Fruit fly (Drosophila melanogaster) whole organism, embryonic: ENCODE data around the gene mTerf3.
A peak's percentile ranks its signal among the peaks of the same experiment; 100 is the strongest.

Experiments used
- Atf6 ChIP-seq: fragments of 200-800 bp; sonication (Bioruptor generic); IDR thresholded peaks from 2 replicates; pipeline ENCODE4 v1.3.6; 2022; ENCODE audit warnings: missing biosample characterization, missing genetic modification characterization
- B-H1 ChIP-seq: fragments of 200-800 bp; sonication (Bioruptor generic); IDR thresholded peaks from 3 replicates; pipeline ENCODE4 v1.3.6; 2022; ENCODE audit warnings: missing biosample characterization, missing genetic modification characterization
- CG11093 ChIP-seq: fragments of 200-800 bp; sonication (Bioruptor generic); IDR thresholded peaks from 3 replicates; pipeline ENCODE4 v1.3.6; 2022; ENCODE audit warnings: missing biosample characterization, missing genetic modification characterization
- CG11398 ChIP-seq: fragments of 200-800 bp; sonication (Bioruptor generic); optimal IDR thresholded peaks from 2 replicates; lab custom pipeline; 2016; ENCODE audit warnings: missing biosample characterization, missing genetic modification characterization
- CG15514 ChIP-seq: fragments of 200-800 bp; sonication (Bioruptor generic); optimal IDR thresholded peaks from 3 replicates; lab custom pipeline; 2017; ENCODE audit warnings: missing biosample characterization, missing genetic modification characterization, mild to moderate bottlenecking, moderate library complexity, missing genetic modification reagents
- CG3065 ChIP-seq: fragments of 200-800 bp; sonication (Bioruptor generic); optimal IDR thresholded peaks from 2 replicates; lab custom pipeline; 2016; ENCODE audit warnings: missing biosample characterization, missing genetic modification characterization
- CG34376 ChIP-seq: fragments of 200-800 bp; sonication (Bioruptor generic); optimal IDR thresholded peaks from 2 replicates; lab custom pipeline; 2018; ENCODE audit warnings: missing biosample characterization, mild to moderate bottlenecking, missing genetic modification characterization
- CG3847 ChIP-seq: fragments of 200-800 bp; sonication (Bioruptor generic); IDR thresholded peaks from 2 replicates; pipeline ENCODE4 v1.3.6; 2022; ENCODE audit warnings: missing biosample characterization, missing genetic modification characterization
- CG4360 ChIP-seq: fragments of 200-800 bp; sonication (Bioruptor generic); IDR thresholded peaks from 2 replicates; pipeline ENCODE4 v1.3.6; 2022; ENCODE audit warnings: missing biosample characterization, missing genetic modification characterization
- CG5245 ChIP-seq: fragments of 200-800 bp; sonication (Bioruptor generic); optimal IDR thresholded peaks from 3 replicates; lab custom pipeline; 2016; ENCODE audit warnings: missing biosample characterization, missing genetic modification characterization
- CG6254 ChIP-seq: fragments of 200-800 bp; sonication (Bioruptor generic); optimal IDR thresholded peaks from 3 replicates; lab custom pipeline; 2017; ENCODE audit warnings: mild to moderate bottlenecking, missing biosample characterization, missing genetic modification reagents, missing genetic modification characterization
- CG6683 ChIP-seq: fragments of 200-800 bp; sonication (Bioruptor generic); optimal IDR thresholded peaks from 2 replicates; lab custom pipeline; 2017; ENCODE audit warnings: missing biosample characterization, mild to moderate bottlenecking, missing genetic modification characterization, missing genetic modification reagents
- CG7839 ChIP-seq: fragments of 200-800 bp; sonication (Bioruptor generic); optimal IDR thresholded peaks from 3 replicates; lab custom pipeline; 2018; ENCODE audit warnings: missing biosample characterization, mild to moderate bottlenecking, missing genetic modification characterization, moderate library complexity
- CG7963 ChIP-seq: fragments of 200-800 bp; sonication (Bioruptor generic); IDR thresholded peaks from 3 replicates; pipeline ENCODE4 v1.3.6; 2022; ENCODE audit warnings: missing biosample characterization, missing genetic modification characterization; ENCODE audit not compliant: partially characterized antibody
- CG8089 ChIP-seq: fragments of 200-800 bp; sonication (Bioruptor generic); optimal IDR thresholded peaks from 3 replicates; lab custom pipeline; 2016; ENCODE audit warnings: missing biosample characterization, missing genetic modification characterization
- CG8290 ChIP-seq, 3 experiments: fragments of 200-800 bp; sonication (Bioruptor generic); optimal IDR thresholded peaks; 2 replicates each; lab custom pipeline; 2016 to 2019; ENCODE audit warnings: missing biosample characterization in 3 of 3, missing genetic modification characterization in 3 of 3, mild to moderate bottlenecking in 2 of 3, moderate library complexity in 1 of 3
- CG9727 ChIP-seq: fragments of 200-800 bp; sonication (Bioruptor generic); optimal IDR thresholded peaks from 3 replicates; lab custom pipeline; 2017; ENCODE audit warnings: missing biosample characterization, mild to moderate bottlenecking, missing genetic modification characterization
- CG9817 ChIP-seq: fragments of 200-800 bp; sonication (Bioruptor generic); optimal IDR thresholded peaks from 2 replicates; lab custom pipeline; 2018; ENCODE audit warnings: missing biosample characterization, mild to moderate bottlenecking, missing genetic modification characterization, moderate library complexity
- CG9932 ChIP-seq: fragments of 200-800 bp; sonication (Bioruptor generic); IDR thresholded peaks from 2 replicates; pipeline ENCODE4 v1.3.6; 2022; ENCODE audit warnings: missing biosample characterization, missing genetic modification characterization
- Chrac-16 ChIP-seq: fragments of 200-800 bp; sonication (Bioruptor generic); optimal IDR thresholded peaks from 3 replicates; lab custom pipeline; 2016; ENCODE audit warnings: missing biosample characterization, missing genetic modification characterization
- CrebB ChIP-seq: fragments of 200-800 bp; sonication (Bioruptor generic); optimal IDR thresholded peaks from 3 replicates; lab custom pipeline; 2018; ENCODE audit warnings: missing biosample characterization, mild to moderate bottlenecking, missing genetic modification characterization
- ERR ChIP-seq: fragments of 200-800 bp; sonication (Bioruptor generic); optimal IDR thresholded peaks from 2 replicates; lab custom pipeline; 2016; ENCODE audit warnings: missing biosample characterization, missing genetic modification characterization
- Eip74EF ChIP-seq, 2 experiments: fragments of 200-800 bp in 1 of 2; fragments of >200 bp in 1 of 2; sonication (Bioruptor generic) in 1 of 2; optimal IDR thresholded peaks; 2 replicates each; lab custom pipeline; 2017 to 2019; ENCODE audit warnings: missing biosample characterization in 2 of 2, missing genetic modification characterization in 2 of 2, mild to moderate bottlenecking in 1 of 2, moderate library complexity in 1 of 2
- Hmr ChIP-seq: fragments of 200-800 bp; sonication (Bioruptor generic); optimal IDR thresholded peaks from 3 replicates; lab custom pipeline; 2017; ENCODE audit warnings: mild to moderate bottlenecking, missing biosample characterization, missing genetic modification reagents, missing genetic modification characterization
- Hr39 ChIP-seq: fragments of >200 bp; optimal IDR thresholded peaks from 2 replicates; lab custom pipeline; 2017
- Jarid2 ChIP-seq: fragments of 200-800 bp; sonication (Bioruptor generic); optimal IDR thresholded peaks from 3 replicates; lab custom pipeline; 2017; ENCODE audit warnings: mild to moderate bottlenecking, missing biosample characterization, missing genetic modification reagents, missing genetic modification characterization
- NK7.1 ChIP-seq: fragments of 200-800 bp; sonication (Bioruptor generic); optimal IDR thresholded peaks from 3 replicates; lab custom pipeline; 2016; ENCODE audit warnings: missing biosample characterization, missing genetic modification characterization
- Oli ChIP-seq: fragments of 200-800 bp; sonication (Bioruptor generic); optimal IDR thresholded peaks from 2 replicates; lab custom pipeline; 2018; ENCODE audit warnings: missing biosample characterization, mild to moderate bottlenecking, missing genetic modification characterization, moderate library complexity
- Sin3A ChIP-seq: fragments of >200 bp; optimal IDR thresholded peaks from 2 replicates; lab custom pipeline; 2018
- Sox100B ChIP-seq: fragments of 200-800 bp; sonication (Bioruptor generic); optimal IDR thresholded peaks from 3 replicates; lab custom pipeline; 2018; ENCODE audit warnings: missing biosample characterization, mild to moderate bottlenecking, missing genetic modification characterization
- Sry-δ ChIP-seq: fragments of 200-800 bp; sonication (Bioruptor generic); optimal IDR thresholded peaks from 2 replicates; lab custom pipeline; 2016; ENCODE audit warnings: missing biosample characterization, missing genetic modification characterization
- cad ChIP-seq: fragments of >200 bp; optimal IDR thresholded peaks from 2 replicates; lab custom pipeline; 2017; ENCODE audit warnings: missing biosample characterization, missing genetic modification characterization
- chinmo ChIP-seq: fragments of 200-800 bp; sonication (Bioruptor generic); IDR thresholded peaks from 4 replicates; pipeline ENCODE4 v1.3.6; 2022; ENCODE audit warnings: missing biosample characterization, missing genetic modification characterization; ENCODE audit not compliant: partially characterized antibody
- dmrt99B ChIP-seq: fragments of 200-800 bp; sonication (Bioruptor generic); optimal IDR thresholded peaks from 2 replicates; lab custom pipeline; 2018; ENCODE audit warnings: missing biosample characterization, mild to moderate bottlenecking, missing genetic modification characterization, moderate library complexity
- eyg ChIP-seq: fragments of 200-800 bp; sonication (Bioruptor generic); optimal IDR thresholded peaks from 3 replicates; lab custom pipeline; 2016; ENCODE audit warnings: missing biosample characterization, missing genetic modification characterization
- gce ChIP-seq: fragments of 200-800 bp; sonication (Bioruptor generic); IDR thresholded peaks from 3 replicates; pipeline ENCODE4 v1.3.6; 2022; ENCODE audit warnings: missing biosample characterization, missing genetic modification characterization
- gem ChIP-seq: fragments of 200-800 bp; sonication (Bioruptor generic); optimal IDR thresholded peaks from 2 replicates; lab custom pipeline; 2019; ENCODE audit warnings: missing biosample characterization, mild to moderate bottlenecking, missing genetic modification characterization, moderate library complexity
- gro ChIP-seq: fragments of 200-800 bp; sonication (Bioruptor generic); optimal IDR thresholded peaks from 2 replicates; lab custom pipeline; 2016; ENCODE audit warnings: missing biosample characterization, missing genetic modification characterization
- hkb ChIP-seq, 2 experiments: fragments of 200-800 bp in 1 of 2; fragments of >200 bp in 1 of 2; sonication (Bioruptor generic) in 1 of 2; IDR thresholded peaks in 1 of 2; optimal IDR thresholded peaks in 1 of 2; 2 replicates each; pipeline versions ENCODE4 v1.3.6 to Lab custom; 2017 to 2022; ENCODE audit warnings: missing biosample characterization in 1 of 2, missing genetic modification characterization in 1 of 2
- klu ChIP-seq: fragments of 200-800 bp; sonication (Bioruptor generic); IDR thresholded peaks from 2 replicates; pipeline ENCODE4 v1.3.6; 2022; ENCODE audit warnings: missing biosample characterization, missing genetic modification characterization
- lov ChIP-seq, 2 experiments: fragments of 200-800 bp in 1 of 2; fragments of >200 bp in 1 of 2; sonication (Bioruptor generic) in 1 of 2; IDR thresholded peaks in 1 of 2; optimal IDR thresholded peaks in 1 of 2; 2 replicates in 1 of 2; 3 replicates in 1 of 2; pipeline versions ENCODE4 v1.3.6 to Lab custom; 2017 to 2022; ENCODE audit warnings: missing biosample characterization in 1 of 2, missing genetic modification characterization in 1 of 2
- mirr ChIP-seq: fragments of 200-800 bp; sonication (Bioruptor generic); optimal IDR thresholded peaks from 3 replicates; lab custom pipeline; 2018; ENCODE audit warnings: missing biosample characterization, mild to moderate bottlenecking, missing genetic modification characterization
- sc ChIP-seq, 3 experiments: fragments of >200 bp in 2 of 3; fragments of 200-800 bp in 1 of 3; sonication (Bioruptor generic) in 1 of 3; optimal IDR thresholded peaks; 2 replicates in 2 of 3; 3 replicates in 1 of 3; lab custom pipeline; 2017; ENCODE audit warnings: mild to moderate bottlenecking in 1 of 3, missing biosample characterization in 1 of 3, missing genetic modification characterization in 1 of 3, missing genetic modification reagents in 1 of 3
- scrt ChIP-seq: fragments of 200-800 bp; sonication (Bioruptor generic); optimal IDR thresholded peaks from 2 replicates; lab custom pipeline; 2018; ENCODE audit warnings: missing biosample characterization, mild to moderate bottlenecking, missing genetic modification characterization, moderate library complexity
- slp2 ChIP-seq: fragments of 200-800 bp; sonication (Bioruptor generic); optimal IDR thresholded peaks from 2 replicates; lab custom pipeline; 2016; ENCODE audit warnings: missing biosample characterization, missing genetic modification characterization
- so ChIP-seq: fragments of 200-800 bp; sonication (Bioruptor generic); IDR thresholded peaks from 3 replicates; pipeline ENCODE4 v1.3.6; 2022; ENCODE audit warnings: missing biosample characterization, missing genetic modification characterization
- tll ChIP-seq, 2 experiments: fragments of 200-800 bp in 1 of 2; fragments of >200 bp in 1 of 2; sonication (Bioruptor generic) in 1 of 2; optimal IDR thresholded peaks; 2 replicates each; lab custom pipeline; 2017 to 2019; ENCODE audit warnings: missing biosample characterization in 2 of 2, missing genetic modification characterization in 2 of 2, mild to moderate bottlenecking in 1 of 2, moderate library complexity in 1 of 2

The mTerf3 gene

dm6 chr3L:20517897-20518804 is 2.4 kb downstream of the mTerf3 start (continued):
- TF ChIP-seq CG6254 (GFP tag; lab: Kevin White, UChicago) (no peak), Sin3A (no peak), sc (optimal IDR thresholded peaks at IDR 0.05; lab: Kevin White, UChicago) (no peak), sc (GFP tag; optimal IDR thresholded peaks at IDR 0.05; lab: Kevin White, UChicago) (no peak), Sox100B (GFP tag; lab: Kevin White, UChicago) (peak; percentile 10), so (GFP tag; lab: Robert Waterston, UW) (peak; percentile 37; the same call in 1 of the 3 replicates), CG6683 (GFP tag; lab: Kevin White, UChicago) (no peak), Oli (peak; percentile 41), dmrt99B (tag; lab: Kevin White, UChicago) (peak; percentile 39), CG9817 (tag; lab: Kevin White, UChicago) (no peak), CG8290 (GFP tag; optimal IDR thresholded peaks at IDR 0.05; lab: Kevin White, UChicago) (no peak), CG8290 (tag; optimal IDR thresholded peaks at IDR 0.05; lab: Kevin White, UChicago) (no peak), mirr (peak; percentile 15), Jarid2 (GFP tag; lab: Kevin White, UChicago) (no peak), gce (no peak), gem (peak; percentile 68), CG15514 (GFP tag; lab: Kevin White, UChicago) (no peak), Hmr (GFP tag; lab: Kevin White, UChicago) (peak; percentile 30), klu (GFP tag; lab: Robert Waterston, UW) (no peak), scrt (GFP tag; lab: Kevin White, UChicago) (no peak), CG34376 (GFP tag; lab: Kevin White, UChicago) (no peak), CG9727 (GFP tag; lab: Kevin White, UChicago) (peak; percentile 13), CG7839 (tag; lab: Kevin White, UChicago) (peak; percentile 32), cad (GFP tag; lab: Kevin White, UChicago) (no peak), CG9932 (GFP tag; lab: Robert Waterston, UW) (peak; percentile 52), CrebB (tag; lab: Kevin White, UChicago) (peak; percentile 18), CG3065 (GFP tag; lab: Kevin White, UChicago) (no peak), tll (GFP tag; optimal IDR thresholded peaks at IDR 0.05; lab: Kevin White, UChicago) (no peak), lov (optimal IDR thresholded peaks at IDR 0.05; lab: Kevin White, UChicago) (no peak), lov (GFP tag; IDR thresholded peaks at IDR 0.05; lab: Robert Waterston, UW) (no peak), gro (no peak), CG7963 (GFP tag; lab: Robert Waterston, UW) (no peak), NK7.1 (GFP tag; lab: Kevin White, UChicago) (peak; percentile 22), chinmo (GFP tag; lab: Robert Waterston, UW) (no peak), slp2 (GFP tag; lab: Kevin White, UChicago) (peak; percentile 51), CG8089 (GFP tag; lab: Kevin White, UChicago) (no peak), CG5245 (GFP tag; lab: Kevin White, UChicago) (no peak), hkb (optimal IDR thresholded peaks at IDR 0.05; lab: Kevin White, UChicago) (no peak), hkb (GFP tag; IDR thresholded peaks at IDR 0.05; lab: Robert Waterston, UW) (peak; percentile 67; the same call in 1 of the 2 replicates), eyg (GFP tag; lab: Kevin White, UChicago) (no peak), Atf6 (GFP tag; lab: Robert Waterston, UW) (no peak), ERR (GFP tag; lab: Kevin White, UChicago) (no peak), CG11093 (GFP tag; lab: Robert Waterston, UW) (no peak), CG11398 (GFP tag; lab: Kevin White, UChicago) (no peak), CG3847 (GFP tag; lab: Robert Waterston, UW) (no peak), Sry-δ (no peak), Hr39 (lab: Kevin White, UChicago) (no peak), B-H1 (GFP tag; lab: Robert Waterston, UW) (no peak), CG4360 (GFP tag; lab: Robert Waterston, UW) (no peak), Chrac-16 (GFP tag; lab: Kevin White, UChicago) (peak; percentile 15), Eip74EF (GFP tag; optimal IDR thresholded peaks at IDR 0.05; lab: Kevin White, UChicago) (no peak)
